Worm (Caenorhabditis elegans) whole organism, late embryonic: ENCODE results near the gene T10C6.6.
A peak's percentile ranks its signal among the peaks of the same experiment; 100 is the strongest.

Experiments
- T23F11.4 ChIP-seq: fragments of 200-800 bp; sonication (Bioruptor generic); optimal IDR thresholded peaks from 2 replicates; lab custom pipeline; 2018; ENCODE audit warnings: mild to moderate bottlenecking, missing genetic modification characterization, missing compliant biosample characterization
- Y22D7AL.16 ChIP-seq: sonication (generic microtip); optimal IDR thresholded peaks from 2 replicates; lab custom pipeline; 2016; ENCODE audit warnings: missing genetic modification characterization, missing compliant biosample characterization
- ahr-1 ChIP-seq: sonication (generic microtip); optimal IDR thresholded peaks from 2 replicates; lab custom pipeline; 2016; ENCODE audit warnings: missing genetic modification characterization, missing compliant biosample characterization
- ama-1 ChIP-seq: fragments of 150-350 bp; optimal IDR thresholded peaks from 2 replicates; lab custom pipeline; 2014
- ceh-14 ChIP-seq: sonication (generic microtip); optimal IDR thresholded peaks from 2 replicates; lab custom pipeline; 2016; ENCODE audit warnings: missing genotype, missing genetic modification characterization, missing compliant biosample characterization
- ceh-2 ChIP-seq: sonication (generic microtip); optimal IDR thresholded peaks from 2 replicates; lab custom pipeline; 2016; ENCODE audit warnings: missing genotype, missing genetic modification characterization, missing compliant biosample characterization
- ceh-22 ChIP-seq: sonication (generic microtip); optimal IDR thresholded peaks from 2 replicates; lab custom pipeline; 2017; ENCODE audit warnings: missing biosample characterization, missing genetic modification characterization
- ceh-30 ChIP-seq: fragments of 150-350 bp; optimal IDR thresholded peaks from 2 replicates; lab custom pipeline; 2014; ENCODE audit warnings: missing biosample characterization, missing genetic modification characterization
- ceh-31 ChIP-seq: sonication (generic microtip); optimal IDR thresholded peaks from 2 replicates; lab custom pipeline; 2016; ENCODE audit warnings: missing genetic modification characterization, missing compliant biosample characterization
- ceh-34 ChIP-seq: sonication (generic microtip); optimal IDR thresholded peaks from 2 replicates; lab custom pipeline; 2016; ENCODE audit warnings: mild to moderate bottlenecking, missing genetic modification characterization, missing compliant biosample characterization
- che-1 ChIP-seq: sonication (generic microtip); optimal IDR thresholded peaks from 2 replicates; lab custom pipeline; 2016; ENCODE audit warnings: mild to moderate bottlenecking, missing genetic modification characterization, missing compliant biosample characterization
- dmd-4 ChIP-seq: sonication (generic microtip); optimal IDR thresholded peaks from 2 replicates; lab custom pipeline; 2016; ENCODE audit warnings: borderline replicate concordance, missing genetic modification characterization, missing compliant biosample characterization
- dve-1 ChIP-seq: sonication (generic microtip); optimal IDR thresholded peaks from 2 replicates; lab custom pipeline; 2017; ENCODE audit warnings: antibody characterized with exemption, mild to moderate bottlenecking, missing genetic modification characterization, missing compliant biosample characterization
- elt-2 ChIP-seq: sonication (generic microtip); optimal IDR thresholded peaks from 2 replicates; lab custom pipeline; 2016; ENCODE audit warnings: missing genetic modification reagents, missing genetic modification characterization, missing compliant biosample characterization
- elt-4 ChIP-seq: sonication (generic microtip); optimal IDR thresholded peaks from 2 replicates; lab custom pipeline; 2016; ENCODE audit warnings: missing genetic modification characterization, missing compliant biosample characterization
- eyg-1 ChIP-seq: sonication (generic microtip); optimal IDR thresholded peaks from 2 replicates; lab custom pipeline; 2016; ENCODE audit warnings: missing genotype, missing genetic modification characterization, missing compliant biosample characterization
- fax-1 ChIP-seq: sonication (generic microtip); optimal IDR thresholded peaks from 2 replicates; lab custom pipeline; 2016; ENCODE audit warnings: missing genotype, missing genetic modification characterization, missing compliant biosample characterization
- fkh-10 ChIP-seq: fragments of 150-350 bp; optimal IDR thresholded peaks from 2 replicates; lab custom pipeline; 2014; ENCODE audit warnings: missing biosample characterization, missing genetic modification reagents, missing genetic modification characterization
- hlh-6 ChIP-seq: sonication (generic microtip); optimal IDR thresholded peaks from 2 replicates; lab custom pipeline; 2016; ENCODE audit warnings: missing genotype, missing genetic modification characterization, missing compliant biosample characterization
- hlh-8 ChIP-seq: sonication (generic microtip); optimal IDR thresholded peaks from 2 replicates; lab custom pipeline; 2016; ENCODE audit warnings: missing genotype, missing genetic modification characterization, missing compliant biosample characterization
- madf-2 ChIP-seq: sonication (generic microtip); optimal IDR thresholded peaks from 2 replicates; lab custom pipeline; 2017; ENCODE audit warnings: missing genetic modification characterization, missing compliant biosample characterization
- nfya-1 ChIP-seq: sonication (generic microtip); optimal IDR thresholded peaks from 2 replicates; lab custom pipeline; 2017; ENCODE audit warnings: missing genetic modification characterization, mild to moderate bottlenecking, missing compliant biosample characterization, antibody characterized with exemption, moderate library complexity
- pax-1 ChIP-seq: fragments of 150-350 bp; optimal IDR thresholded peaks from 2 replicates; lab custom pipeline; 2014; ENCODE audit warnings: missing biosample characterization, missing genetic modification characterization
- pros-1 ChIP-seq: fragments of 150-350 bp; optimal IDR thresholded peaks from 2 replicates; lab custom pipeline; 2014; ENCODE audit warnings: missing biosample characterization, missing genetic modification reagents, missing genetic modification characterization
- ref-2 ChIP-seq: sonication (generic microtip); optimal IDR thresholded peaks from 2 replicates; lab custom pipeline; 2016; ENCODE audit warnings: missing genetic modification characterization, missing compliant biosample characterization
- rnt-1 ChIP-seq: sonication (generic microtip); optimal IDR thresholded peaks from 2 replicates; lab custom pipeline; 2016; ENCODE audit warnings: missing genetic modification characterization, missing compliant biosample characterization
- sdc-2 ChIP-seq: sonication (generic microtip); optimal IDR thresholded peaks from 2 replicates; lab custom pipeline; 2016; ENCODE audit warnings: missing genotype, missing genetic modification characterization, missing compliant biosample characterization
- sox-4 ChIP-seq: sonication (generic microtip); optimal IDR thresholded peaks from 2 replicates; lab custom pipeline; 2017; ENCODE audit warnings: mild to moderate bottlenecking, missing genetic modification characterization, inconsistent platforms, missing compliant biosample characterization
- tbx-2 ChIP-seq: sonication (generic microtip); optimal IDR thresholded peaks from 2 replicates; lab custom pipeline; 2016; ENCODE audit warnings: missing genetic modification characterization, missing compliant biosample characterization
- tbx-7 ChIP-seq: sonication (generic microtip); optimal IDR thresholded peaks from 2 replicates; lab custom pipeline; 2016; ENCODE audit warnings: missing genotype, missing genetic modification characterization, missing compliant biosample characterization
- ttx-3 ChIP-seq: sonication (generic microtip); optimal IDR thresholded peaks from 2 replicates; lab custom pipeline; 2016; ENCODE audit warnings: missing genetic modification reagents, missing genetic modification characterization, missing compliant biosample characterization
- unc-3 ChIP-seq, 2 experiments: fragments of 200-800 bp in 1 of 2; sonication (Bioruptor generic) in 1 of 2; sonication (generic microtip) in 1 of 2; conservative IDR thresholded peaks in 1 of 2; optimal IDR thresholded peaks in 1 of 2; 2 replicates each; pipeline versions ENCODE4 v1.3.6 to Lab custom; 2016 to 2022; ENCODE audit warnings: missing compliant biosample characterization in 2 of 2, missing genetic modification characterization in 2 of 2, missing genetic modification reagents in 1 of 2
- unc-86 ChIP-seq: sonication (generic microtip); optimal IDR thresholded peaks from 2 replicates; lab custom pipeline; 2016; ENCODE audit warnings: missing genetic modification characterization, missing compliant biosample characterization
- ztf-16 ChIP-seq: sonication (generic microtip); optimal IDR thresholded peaks from 2 replicates; lab custom pipeline; 2017; ENCODE audit warnings: missing genetic modification characterization, missing compliant biosample characterization

Gene T10C6.6

ce11 chrV:16033491-16033890 lies 9.4 kb downstream of the T10C6.6 start:
- TF ChIP-seq eyg-1 (tag; lab: Kevin White, UChicago): no peak
- no peak for TF ChIP-seq elt-2 (tag; lab: Kevin White, UChicago)
- TF ChIP-seq ama-1 (lab: Kevin White, UChicago): no peak
- TF ChIP-seq ceh-34: no peak
- no peak for TF ChIP-seq pros-1 (tag; lab: Kevin White, UChicago)
- TF ChIP-seq Y22D7AL.16 (tag; lab: Kevin White, UChicago): no peak
- TF ChIP-seq unc-3 (GFP tag; conservative IDR thresholded peaks at IDR 0.05; lab: Robert Waterston, UW): no peak
- no peak for TF ChIP-seq unc-3 (tag; optimal IDR thresholded peaks at IDR 0.05; lab: Kevin White, UChicago)
- no peak for TF ChIP-seq ztf-16 (tag; lab: Kevin White, UChicago)
- no peak for TF ChIP-seq ceh-22
- no peak for TF ChIP-seq hlh-8 (tag; lab: Kevin White, UChicago)
- TF ChIP-seq sdc-2 (tag; lab: Kevin White, UChicago): no peak
- TF ChIP-seq unc-86 (tag; lab: Kevin White, UChicago): no peak
- TF ChIP-seq pax-1: no peak

ce11 chrV:16036166-16036565 lies 12.0 kb downstream of the T10C6.6 start, which contains the start of gene T10C6.10:
Gene T10C6.10 (plus strand): TSS chrV:16036413.
- TF ChIP-seq ceh-14 (tag; lab: Kevin White, UChicago) (no peak), dmd-4 (tag; lab: Kevin White, UChicago) (no peak), sox-4 (tag; lab: Kevin White, UChicago) (no peak), unc-86 (tag; lab: Kevin White, UChicago) (no peak), fkh-10 (GFP tag; lab: Kevin White, UChicago) (no peak), ttx-3 (no peak), sdc-2 (tag; lab: Kevin White, UChicago) (no peak), elt-4 (tag; lab: Kevin White, UChicago) (no peak), ceh-2 (no peak), dve-1 (no peak), che-1 (tag; lab: Kevin White, UChicago) (no peak), ahr-1 (tag; lab: Kevin White, UChicago) (no peak), madf-2 (tag; lab: Kevin White, UChicago) (no peak), tbx-2 (tag; lab: Kevin White, UChicago) (no peak)

ce11 chrV:16040140-16040827 lies 16.2 kb downstream of the T10C6.6 start, which contains the start of the genes his-4 and his-3:
Gene his-4 (minus strand): TSS chrV:16040515.
Gene his-3 (plus strand): TSS chrV:16040808.
- TF ChIP-seq ref-2 (tag; lab: Kevin White, UChicago) (peak; percentile 66), ztf-16 (tag; lab: Kevin White, UChicago) (peak; percentile 17), tbx-7 (tag; lab: Kevin White, UChicago) (peak; percentile 11), elt-2 (tag; lab: Kevin White, UChicago) (peak; percentile 24), ceh-31 (tag; lab: Kevin White, UChicago) (peak; percentile 63), tbx-2 (tag; lab: Kevin White, UChicago) (peak; percentile 60), dve-1 (peak; percentile 37), ceh-34 (peak; percentile 38), nfya-1 (tag; lab: Kevin White, UChicago) (peak; percentile 36)

- TF ChIP-seq ceh-30 (tag; lab: Kevin White, UChicago) (no peak), rnt-1 (no peak), dve-1 (no peak), fax-1 (tag; lab: Kevin White, UChicago) (no peak), sox-4 (tag; lab: Kevin White, UChicago) (no peak), T23F11.4 (GFP tag; lab: Kevin White, UChicago) (no peak), nfya-1 (tag; lab: Kevin White, UChicago) (no peak), sdc-2 (tag; lab: Kevin White, UChicago) (no peak), hlh-6 (tag; lab: Kevin White, UChicago) (no peak)
These were observed 17.3 kb downstream of the T10C6.6 start for ce11 chrV:16041412-16041811.
